Fruit fly (Drosophila melanogaster) whole organism, adult: ENCODE measurements around the gene CG14327.

Source experiments
- CG11617 ChIP-seq: fragments of 200-800 bp; sonication (Bioruptor generic); optimal IDR thresholded peaks from 2 replicates; lab custom pipeline; 2017; ENCODE audit warnings: mild to moderate bottlenecking, missing biosample characterization, missing genetic modification reagents, missing genetic modification characterization
- CG12768 ChIP-seq: fragments of 200-800 bp; sonication (Bioruptor generic); optimal IDR thresholded peaks from 2 replicates; lab custom pipeline; 2017; ENCODE audit warnings: missing biosample characterization, missing genetic modification characterization, mild to moderate bottlenecking, moderate library complexity, missing genetic modification reagents
- CG14711 ChIP-seq: fragments of 200-800 bp; sonication (Bioruptor generic); optimal IDR thresholded peaks from 2 replicates; lab custom pipeline; 2018; ENCODE audit warnings: missing biosample characterization, mild to moderate bottlenecking, missing genetic modification characterization, moderate library complexity
- CG1620 ChIP-seq: fragments of 200-800 bp; sonication (Bioruptor generic); optimal IDR thresholded peaks from 2 replicates; lab custom pipeline; 2016; ENCODE audit warnings: missing biosample characterization, missing genetic modification characterization
- CG33017 ChIP-seq: fragments of 200-800 bp; sonication (Bioruptor generic); optimal IDR thresholded peaks from 2 replicates; lab custom pipeline; 2018; ENCODE audit warnings: missing biosample characterization, mild to moderate bottlenecking, missing genetic modification characterization, moderate library complexity
- CG5204 ChIP-seq: fragments of 200-800 bp; sonication (Bioruptor generic); optimal IDR thresholded peaks from 2 replicates; lab custom pipeline; 2016; ENCODE audit warnings: missing biosample characterization, missing genetic modification characterization
- CG7045 ChIP-seq: fragments of 200-800 bp; sonication (Bioruptor generic); optimal IDR thresholded peaks from 2 replicates; lab custom pipeline; 2017; ENCODE audit warnings: missing biosample characterization, mild to moderate bottlenecking, missing genetic modification characterization
- CG7101 ChIP-seq: fragments of 200-800 bp; sonication (Bioruptor generic); optimal IDR thresholded peaks from 2 replicates; lab custom pipeline; 2018; ENCODE audit warnings: missing biosample characterization, mild to moderate bottlenecking, missing genetic modification characterization, moderate library complexity
- Clk ChIP-seq: fragments of 200-800 bp; sonication (Bioruptor generic); optimal IDR thresholded peaks from 2 replicates; lab custom pipeline; 2017; ENCODE audit warnings: missing biosample characterization, missing genetic modification characterization
- Crg-1 ChIP-seq: fragments of 200-800 bp; sonication (Bioruptor generic); optimal IDR thresholded peaks from 2 replicates; lab custom pipeline; 2016; ENCODE audit warnings: missing biosample characterization, missing genetic modification characterization
- Hr96 ChIP-seq: fragments of 200-800 bp; sonication (Bioruptor generic); optimal IDR thresholded peaks from 2 replicates; lab custom pipeline; 2016; ENCODE audit warnings: missing biosample characterization, missing genetic modification characterization
- Mnt ChIP-seq: fragments of 200-800 bp; sonication (Bioruptor generic); optimal IDR thresholded peaks from 2 replicates; lab custom pipeline; 2016; ENCODE audit warnings: missing biosample characterization, mild to moderate bottlenecking, missing genetic modification characterization
- bab1 ChIP-seq: fragments of 200-800 bp; sonication (Bioruptor generic); optimal IDR thresholded peaks from 3 replicates; lab custom pipeline; 2019; ENCODE audit warnings: missing biosample characterization, mild to moderate bottlenecking, missing genetic modification characterization, moderate library complexity
- cic ChIP-seq: fragments of 200-800 bp; sonication (Bioruptor generic); optimal IDR thresholded peaks from 2 replicates; lab custom pipeline; 2017; ENCODE audit warnings: missing biosample characterization, mild to moderate bottlenecking, missing genetic modification characterization, moderate library complexity
- cnc ChIP-seq, 2 experiments: fragments of >200 bp; optimal IDR thresholded peaks; 2 replicates each; lab custom pipeline; 2017
- kay ChIP-seq: fragments of 200-800 bp; sonication (Bioruptor generic); peaks from one replicate; lab custom pipeline; 2016; ENCODE audit warnings: missing biosample characterization, missing genetic modification characterization, borderline replicate concordance
- ovo ChIP-seq: fragments of 200-800 bp; sonication (Bioruptor generic); optimal IDR thresholded peaks from 2 replicates; lab custom pipeline; 2016; ENCODE audit warnings: missing biosample characterization, missing genetic modification characterization
- pad ChIP-seq: fragments of 200-800 bp; sonication (Bioruptor generic); optimal IDR thresholded peaks from 3 replicates; lab custom pipeline; 2017; ENCODE audit warnings: missing biosample characterization, missing genetic modification characterization, mild to moderate bottlenecking, moderate library complexity, missing genetic modification reagents
- tj ChIP-seq: fragments of 200-800 bp; sonication (Bioruptor generic); optimal IDR thresholded peaks from 3 replicates; lab custom pipeline; 2017; ENCODE audit warnings: missing biosample characterization, mild to moderate bottlenecking, missing genetic modification characterization, moderate library complexity
- toe ChIP-seq: fragments of 200-800 bp; sonication (Bioruptor generic); optimal IDR thresholded peaks from 2 replicates; lab custom pipeline; 2016; ENCODE audit warnings: missing biosample characterization, missing genetic modification characterization

CG14327 gene

dm6 chr3R:17594086-17594485 lies 19.4 kb upstream of the CG14327 start, which contains the start of gene Sgs5bis:
Sgs5bis (plus strand) TSS chr3R:17594386.
- TF ChIP-seq Crg-1 (GFP tag; lab: Kevin White, UChicago) (no peak), Hr96 (no peak), ovo (GFP tag; lab: Kevin White, UChicago) (no peak), CG7045 (GFP tag; lab: Kevin White, UChicago) (no peak), cic (GFP tag; lab: Kevin White, UChicago) (no peak), kay (no peak), CG14711 (tag; lab: Kevin White, UChicago) (no peak), CG1620 (GFP tag; lab: Kevin White, UChicago) (no peak), bab1 (GFP tag; lab: Kevin White, UChicago) (no peak)

DNA sequence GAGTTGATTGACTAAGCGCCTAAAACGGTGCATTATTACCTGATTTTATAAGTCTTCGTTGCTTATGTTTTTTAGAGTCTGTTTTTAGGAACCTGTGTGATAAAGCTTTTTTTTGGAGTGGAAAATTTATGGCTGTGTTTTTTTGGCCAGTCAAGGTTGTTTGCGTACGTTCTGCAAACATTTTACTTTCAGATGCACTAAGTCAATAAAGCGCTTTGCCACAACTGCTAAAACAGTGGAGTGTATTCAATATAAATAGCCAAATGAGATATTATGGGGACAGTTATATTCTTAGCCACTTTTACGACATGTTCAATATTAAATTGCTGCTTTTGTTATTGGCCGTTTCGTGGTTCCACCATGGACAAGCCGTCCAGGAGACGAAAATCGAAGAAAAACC lies 18.4 kb upstream of the CG14327 start, which contains the start of gene Sgs5:
TSS of gene Sgs5 (plus strand) at position 279 of the 400 bp plus-strand sequence.
- TF ChIP-seq bab1 (GFP tag; lab: Kevin White, UChicago): no peak
- no peak for TF ChIP-seq cnc (optimal IDR thresholded peaks at IDR 0.05; lab: Kevin White, UChicago)
- TF ChIP-seq tj (GFP tag; lab: Kevin White, UChicago): no peak
- TF ChIP-seq ovo (GFP tag; lab: Kevin White, UChicago): no peak

DNA sequence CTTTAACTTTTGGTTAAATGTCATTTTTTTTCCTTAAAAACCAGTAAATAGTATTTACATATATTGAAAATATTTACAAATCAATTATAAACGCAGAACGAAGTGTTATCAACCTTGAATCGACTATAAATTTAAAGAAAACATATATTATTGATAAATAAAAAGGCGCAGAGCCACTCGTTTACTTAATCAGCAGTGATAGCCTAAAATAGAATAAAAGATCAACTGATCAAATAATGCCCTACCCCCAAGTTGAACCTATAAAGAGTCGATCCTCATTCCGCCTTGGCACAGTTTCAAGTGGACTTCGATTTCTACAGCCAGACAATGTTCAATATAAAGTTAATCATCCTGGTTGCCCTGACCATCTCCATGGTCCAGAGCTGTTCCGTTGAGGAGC lies 17.3 kb upstream of the CG14327 start, which contains the start of gene CG7606:
TSS of gene CG7606 (plus strand) at position 301 of the 400 bp plus-strand sequence.
- TF ChIP-seq Crg-1 (GFP tag; lab: Kevin White, UChicago): no peak
- TF ChIP-seq cic (GFP tag; lab: Kevin White, UChicago): no peak
- no peak for TF ChIP-seq CG14711 (tag; lab: Kevin White, UChicago)
- no peak for TF ChIP-seq CG7101 (tag; lab: Kevin White, UChicago)
- TF ChIP-seq kay: no peak
- TF ChIP-seq CG7045 (GFP tag; lab: Kevin White, UChicago): no peak
- no peak for TF ChIP-seq CG33017
- no peak for TF ChIP-seq bab1 (GFP tag; lab: Kevin White, UChicago)
- no peak for TF ChIP-seq Clk (GFP tag; lab: Kevin White, UChicago)
- TF ChIP-seq Hr96: no peak
- no peak for TF ChIP-seq ovo (GFP tag; lab: Kevin White, UChicago)
- TF ChIP-seq CG5204 (GFP tag; lab: Kevin White, UChicago): no peak
- TF ChIP-seq pad (GFP tag; lab: Kevin White, UChicago): no peak
- no peak for TF ChIP-seq CG1620 (GFP tag; lab: Kevin White, UChicago)
- TF ChIP-seq toe (GFP tag; lab: Kevin White, UChicago): no peak
- TF ChIP-seq CG12768 (GFP tag; lab: Kevin White, UChicago): no peak
- TF ChIP-seq CG11617 (GFP tag; lab: Kevin White, UChicago): no peak
- TF ChIP-seq cnc (optimal IDR thresholded peaks at IDR 0.05; lab: Kevin White, UChicago): no peak
- no peak for TF ChIP-seq Mnt (GFP tag; lab: Kevin White, UChicago)

DNA sequence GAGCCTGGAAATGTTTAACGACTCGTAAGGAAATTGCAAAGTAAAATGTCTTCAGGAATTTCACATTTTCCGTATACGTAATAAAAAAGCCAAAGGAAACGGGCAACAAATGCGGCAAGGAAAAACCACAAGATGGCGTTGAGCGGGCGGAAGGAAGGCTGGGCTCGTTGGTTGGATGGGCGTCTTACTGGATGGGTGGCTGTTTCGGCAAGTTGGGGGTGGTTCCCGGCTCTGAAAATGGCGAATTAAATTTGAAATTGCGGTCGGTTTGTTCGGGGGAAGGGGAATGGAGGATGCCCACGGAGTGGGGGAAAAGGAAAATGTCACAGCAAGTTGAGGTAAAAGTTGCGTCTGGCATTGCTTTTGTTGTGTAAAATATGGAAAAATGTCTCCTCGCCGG lies 13.8 kb upstream of the CG14327 start:
- TF ChIP-seq pad (GFP tag; lab: Kevin White, UChicago): no peak
- no peak for TF ChIP-seq CG33017
- TF ChIP-seq Mnt (GFP tag; lab: Kevin White, UChicago): no peak
- TF ChIP-seq CG14711 (tag; lab: Kevin White, UChicago): no peak
- TF ChIP-seq bab1 (GFP tag; lab: Kevin White, UChicago): no peak
- TF ChIP-seq toe (GFP tag; lab: Kevin White, UChicago): no peak
- no peak for TF ChIP-seq CG7101 (tag; lab: Kevin White, UChicago)
- no peak for TF ChIP-seq Crg-1 (GFP tag; lab: Kevin White, UChicago)
- no peak for TF ChIP-seq CG12768 (GFP tag; lab: Kevin White, UChicago)
- TF ChIP-seq CG11617 (GFP tag; lab: Kevin White, UChicago): no peak
- no peak for TF ChIP-seq kay
- TF ChIP-seq ovo (GFP tag; lab: Kevin White, UChicago): no peak
- no peak for TF ChIP-seq cnc (optimal IDR thresholded peaks at IDR 0.05; lab: Kevin White, UChicago)
- no peak for TF ChIP-seq CG1620 (GFP tag; lab: Kevin White, UChicago)

DNA sequence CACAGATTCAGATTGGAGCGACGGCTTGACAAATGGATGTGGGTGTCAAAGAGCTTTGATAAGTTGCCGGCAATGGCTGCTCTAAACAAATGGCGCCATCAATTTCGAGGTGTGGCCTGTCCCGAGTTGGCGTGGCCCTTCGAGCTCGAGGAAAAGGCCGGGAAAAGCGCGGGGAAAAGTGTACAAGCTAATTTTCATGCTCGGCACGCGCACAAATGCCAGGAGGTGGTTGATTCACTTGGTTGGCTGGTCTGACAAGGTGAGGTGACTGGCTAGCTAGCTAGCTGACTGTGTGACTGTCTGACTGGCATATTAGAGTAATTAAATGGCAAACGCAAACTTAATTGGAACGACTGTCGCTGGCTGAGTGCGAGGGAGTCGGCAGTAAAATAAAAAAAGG lies 11.6 kb upstream of the CG14327 start:
- TF ChIP-seq Mnt (GFP tag; lab: Kevin White, UChicago) (no peak), cnc (optimal IDR thresholded peaks at IDR 0.05; lab: Kevin White, UChicago) (no peak), Crg-1 (GFP tag; lab: Kevin White, UChicago) (no peak), CG7101 (tag; lab: Kevin White, UChicago) (no peak), CG14711 (tag; lab: Kevin White, UChicago) (no peak), CG12768 (GFP tag; lab: Kevin White, UChicago) (no peak)

- TF ChIP-seq CG7045 (GFP tag; lab: Kevin White, UChicago) (no peak), CG7101 (tag; lab: Kevin White, UChicago) (no peak), cic (GFP tag; lab: Kevin White, UChicago) (no peak), Hr96 (no peak), Mnt (GFP tag; lab: Kevin White, UChicago) (no peak), cnc (optimal IDR thresholded peaks at IDR 0.05; lab: Kevin White, UChicago) (no peak), CG11617 (GFP tag; lab: Kevin White, UChicago) (no peak), CG33017 (no peak), Clk (GFP tag; lab: Kevin White, UChicago) (no peak), CG5204 (GFP tag; lab: Kevin White, UChicago) (no peak), CG14711 (tag; lab: Kevin White, UChicago) (no peak), tj (GFP tag; lab: Kevin White, UChicago) (no peak), toe (GFP tag; lab: Kevin White, UChicago) (no peak)
Observed at dm6 chr3R:17602974-17603373, 10.5 kb upstream of the CG14327 start.
